Fruit fly (Drosophila melanogaster): ENCODE measurements around the gene CG15484.
A peak's percentile ranks its signal among the peaks of the same experiment; 100 is the strongest.

CG15484 gene

DNA sequence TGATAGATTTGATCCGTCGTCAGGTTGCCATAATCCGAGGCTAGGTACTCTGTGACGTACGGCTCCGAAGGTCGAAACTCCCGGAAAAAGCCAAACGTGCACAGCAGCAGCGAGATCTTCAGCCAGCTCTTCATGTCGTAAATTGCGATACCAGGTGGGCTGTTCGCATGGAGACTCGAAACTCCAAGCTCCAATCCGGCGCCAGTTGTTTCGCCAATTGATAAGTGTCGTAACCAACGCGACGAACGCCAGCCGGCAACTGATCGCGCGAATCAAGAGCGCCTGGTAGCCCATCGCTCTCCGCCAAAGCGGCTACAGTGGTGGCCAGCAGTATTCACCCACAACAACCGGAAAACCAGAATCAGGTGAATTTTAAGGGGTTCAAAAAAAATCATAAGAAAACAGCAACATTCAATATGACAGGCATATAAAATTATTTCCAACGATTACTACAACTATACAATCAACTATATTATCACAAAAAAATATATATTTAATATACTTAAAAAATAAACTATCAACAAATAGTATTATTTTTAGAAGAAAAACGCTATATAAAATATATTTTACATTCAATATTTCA lies 7.0 kb downstream of the CG15484 start, which contains the start of gene CG17036 (continued):
- TF ChIP-seq Oli (tag; optimal IDR thresholded peaks at IDR 0.05) (peak; percentile 22), CG11085 (GFP tag; IDR thresholded peaks at IDR 0.05) (no peak), CG2678 (tag; optimal IDR thresholded peaks at IDR 0.05) (no peak), pho (GFP tag; optimal IDR thresholded peaks at IDR 0.05) (no peak), Poxn (GFP tag; IDR thresholded peaks at IDR 0.05) (no peak), Dek (tag; optimal IDR thresholded peaks at IDR 0.05) (no peak), E2f2 (GFP tag; IDR thresholded peaks at IDR 0.05) (no peak), CG17829 (tag; optimal IDR thresholded peaks at IDR 0.05) (peak; percentile 25), esg (GFP tag; conservative IDR thresholded peaks at IDR 0.05) (no peak), CG18599 (GFP tag; optimal IDR thresholded peaks at IDR 0.05) (peak; percentile 32), CG2120 (GFP tag; optimal IDR thresholded peaks at IDR 0.05) (peak; percentile 26), CG1024 (GFP tag; IDR thresholded peaks at IDR 0.05) (no peak), croc (GFP tag; conservative IDR thresholded peaks at IDR 0.05) (no peak), zen (tag; optimal IDR thresholded peaks at IDR 0.05) (no peak), dmrt11E (tag; optimal IDR thresholded peaks at IDR 0.05) (no peak), CG11695 (GFP tag; IDR thresholded peaks at IDR 0.05) (no peak), CG17612 (GFP tag; IDR thresholded peaks at IDR 0.05) (no peak), otp (GFP tag; IDR thresholded peaks at IDR 0.05) (no peak), Kr (GFP tag; optimal IDR thresholded peaks at IDR 0.05) (no peak), CG9876 (GFP tag; optimal IDR thresholded peaks at IDR 0.05) (no peak), CG1529 (GFP tag; optimal IDR thresholded peaks at IDR 0.05) (no peak), Sry-δ (GFP tag; optimal IDR thresholded peaks at IDR 0.05) (no peak), bcd (GFP tag; optimal IDR thresholded peaks at IDR 0.05) (peak; percentile 15), Neu2 (GFP tag; optimal IDR thresholded peaks at IDR 0.05; ENCODE audit: borderline replicate concordance) (no peak), CG12744 (GFP tag; optimal IDR thresholded peaks at IDR 0.05) (no peak), Rx (GFP tag; IDR thresholded peaks at IDR 0.05) (0 out of 2 replicates have a peak, but pooled peaks have one; percentile 8), HLHmδ (GFP tag; optimal IDR thresholded peaks at IDR 0.05) (no peak), CG14014 (GFP tag; IDR thresholded peaks at IDR 0.05) (peak; percentile 55), NK7.1 (GFP tag; optimal IDR thresholded peaks at IDR 0.05) (no peak), usp (GFP tag; optimal IDR thresholded peaks at IDR 0.05) (no peak), shn (GFP tag; optimal IDR thresholded peaks at IDR 0.05) (no peak), sc (optimal IDR thresholded peaks at IDR 0.05) (no peak), sc (GFP tag; optimal IDR thresholded peaks at IDR 0.05) (no peak), CoRest (tag; optimal IDR thresholded peaks at IDR 0.05) (peak; percentile 53), cas (GFP tag; IDR thresholded peaks at IDR 0.05) (no peak), gsb-n (tag; optimal IDR thresholded peaks at IDR 0.05) (no peak), row (GFP tag; IDR thresholded peaks at IDR 0.05) (peak; percentile 80), CG15073 (GFP tag; optimal IDR thresholded peaks at IDR 0.05) (no peak), CG31441 (GFP tag; IDR thresholded peaks at IDR 0.05) (peak; percentile 43), CG10267 (tag; optimal IDR thresholded peaks at IDR 0.05) (peak; percentile 4), hbn (GFP tag; IDR thresholded peaks at IDR 0.05; ENCODE audit: partially characterized antibody) (no peak), lab (GFP tag; optimal IDR thresholded peaks at IDR 0.05) (peak; percentile 47), CG13624 (GFP tag; optimal IDR thresholded peaks at IDR 0.05) (no peak), en (GFP tag; optimal IDR thresholded peaks at IDR 0.05) (no peak), sima (GFP tag; optimal IDR thresholded peaks at IDR 0.05) (no peak), tin (GFP tag; optimal IDR thresholded peaks at IDR 0.05) (no peak), CG4707 (GFP tag; optimal IDR thresholded peaks at IDR 0.05) (no peak), Sox102F (GFP tag; optimal IDR thresholded peaks at IDR 0.05) (no peak), CG30431 (GFP tag; optimal IDR thresholded peaks at IDR 0.05) (no peak), crp (GFP tag; optimal IDR thresholded peaks at IDR 0.05) (no peak), Blimp-1 (GFP tag; optimal IDR thresholded peaks at IDR 0.05) (no peak)

Measured in whole organism, embryonic.